Worm (Caenorhabditis elegans) whole organism, L3 larva: Measurements from ENCODE around the gene Y57G7A.5.
A peak's percentile ranks its signal among the peaks of the same experiment; 100 is the strongest.

ENCODE experiments used
- R02D3.7 ChIP-seq: fragments of 150-350 bp; optimal IDR thresholded peaks from 2 replicates; lab custom pipeline; 2014; ENCODE audit warnings: missing biosample characterization, missing genetic modification characterization
- ZK546.5 ChIP-seq: sonication (generic microtip); optimal IDR thresholded peaks from 2 replicates; lab custom pipeline; 2017; ENCODE audit warnings: missing biosample characterization, missing genetic modification characterization
- aly-2 ChIP-seq: fragments of 150-350 bp; optimal IDR thresholded peaks from 2 replicates; lab custom pipeline; 2014; ENCODE audit warnings: missing biosample characterization, missing genetic modification characterization
- ama-1 ChIP-seq: fragments of 150-350 bp; optimal IDR thresholded peaks from 2 replicates; lab custom pipeline; 2018
- ceh-16 ChIP-seq: sonication (generic microtip); optimal IDR thresholded peaks from 2 replicates; lab custom pipeline; 2017; ENCODE audit warnings: missing biosample characterization, missing genetic modification characterization
- ceh-82 ChIP-seq: fragments of 150-350 bp; optimal IDR thresholded peaks from 2 replicates; lab custom pipeline; 2014; ENCODE audit warnings: missing biosample characterization, missing genetic modification characterization
- ceh-9 ChIP-seq: sonication (generic microtip); optimal IDR thresholded peaks from 2 replicates; lab custom pipeline; 2018; ENCODE audit warnings: missing biosample characterization, missing genetic modification characterization
- daf-12 ChIP-seq: fragments of 150-350 bp; optimal IDR thresholded peaks from 2 replicates; lab custom pipeline; 2014; ENCODE audit warnings: missing biosample characterization, missing genetic modification reagents, missing genetic modification characterization
- egl-27 ChIP-seq: sonication (generic microtip); optimal IDR thresholded peaks from 4 replicates; lab custom pipeline; 2017; ENCODE audit warnings: missing biosample characterization, missing genetic modification reagents, missing genetic modification characterization
- egl-5 ChIP-seq: fragments of 150-350 bp; optimal IDR thresholded peaks from 2 replicates; lab custom pipeline; 2017; ENCODE audit warnings: missing biosample characterization, missing genetic modification reagents, missing genetic modification characterization, inconsistent platforms
- elt-1 ChIP-seq: fragments of 150-350 bp; optimal IDR thresholded peaks from 2 replicates; lab custom pipeline; 2014; ENCODE audit warnings: missing biosample characterization, missing genetic modification characterization
- elt-2 ChIP-seq: sonication (generic microtip); optimal IDR thresholded peaks from 2 replicates; lab custom pipeline; 2016; ENCODE audit warnings: missing genetic modification reagents, mild to moderate bottlenecking, missing genetic modification characterization, missing compliant biosample characterization
- elt-3 ChIP-seq, 3 experiments: fragments of 150-350 bp in 1 of 3; sonication (generic microtip) in 2 of 3; optimal IDR thresholded peaks; 2 replicates in 2 of 3; 4 replicates in 1 of 3; lab custom pipeline; 2014 to 2017; ENCODE audit warnings: missing biosample characterization in 3 of 3, missing genetic modification characterization in 3 of 3
- eor-1 ChIP-seq, 2 experiments: fragments of 150-350 bp; optimal IDR thresholded peaks; 2 replicates each; lab custom pipeline; 2014 to 2018; ENCODE audit warnings: missing biosample characterization in 2 of 2, missing genetic modification characterization in 2 of 2
- fkh-10 ChIP-seq: sonication (generic microtip); optimal IDR thresholded peaks from 2 replicates; lab custom pipeline; 2017; ENCODE audit warnings: missing biosample characterization, missing genetic modification reagents, missing genetic modification characterization
- fkh-2 ChIP-seq: fragments of 150-350 bp; optimal IDR thresholded peaks from 2 replicates; lab custom pipeline; 2014; ENCODE audit warnings: missing biosample characterization, missing genetic modification reagents, missing genetic modification characterization
- hmg-11 ChIP-seq: sonication (generic microtip); optimal IDR thresholded peaks from 2 replicates; lab custom pipeline; 2016; ENCODE audit warnings: missing genetic modification characterization, missing compliant biosample characterization
- jun-1 ChIP-seq: fragments of 150-350 bp; optimal IDR thresholded peaks from 2 replicates; lab custom pipeline; 2014; ENCODE audit warnings: missing biosample characterization, missing genetic modification reagents, missing genetic modification characterization
- lin-15B ChIP-seq: fragments of 150-350 bp; optimal IDR thresholded peaks from 2 replicates; lab custom pipeline; 2014; ENCODE audit warnings: missing biosample characterization, missing genetic modification characterization
- lin-39 ChIP-seq: fragments of 150-350 bp; optimal IDR thresholded peaks from 2 replicates; lab custom pipeline; 2018; ENCODE audit warnings: missing biosample characterization, missing genetic modification reagents, missing genetic modification characterization
- lsy-12 ChIP-seq: sonication (generic microtip); optimal IDR thresholded peaks from 2 replicates; lab custom pipeline; 2016; ENCODE audit warnings: mild to moderate bottlenecking, missing genetic modification characterization, missing compliant biosample characterization
- mdl-1 ChIP-seq: fragments of 150-350 bp; optimal IDR thresholded peaks from 2 replicates; lab custom pipeline; 2014; ENCODE audit warnings: missing biosample characterization, missing genetic modification characterization
- mml-1 ChIP-seq: fragments of 150-350 bp; sonication (generic microtip); optimal IDR thresholded peaks from 3 replicates; lab custom pipeline; 2014; ENCODE audit warnings: missing biosample characterization, missing genetic modification characterization
- nfya-1 ChIP-seq: sonication (generic microtip); optimal IDR thresholded peaks from 2 replicates; lab custom pipeline; 2017; ENCODE audit warnings: missing genetic modification characterization, mild to moderate bottlenecking, missing compliant biosample characterization, antibody characterized with exemption, moderate library complexity; ENCODE audit not compliant: insufficient read depth
- nhr-11 ChIP-seq: fragments of 150-350 bp; optimal IDR thresholded peaks from 2 replicates; lab custom pipeline; 2014; ENCODE audit warnings: missing biosample characterization, missing genetic modification characterization
- nhr-12 ChIP-seq: fragments of 150-350 bp; optimal IDR thresholded peaks from 2 replicates; lab custom pipeline; 2014; ENCODE audit warnings: missing biosample characterization, missing genetic modification characterization
- nhr-23 ChIP-seq: fragments of 150-350 bp; optimal IDR thresholded peaks from 2 replicates; lab custom pipeline; 2014; ENCODE audit warnings: missing biosample characterization, missing genetic modification reagents, missing genetic modification characterization
- nhr-237 ChIP-seq: fragments of 150-350 bp; optimal IDR thresholded peaks from 2 replicates; lab custom pipeline; 2014; ENCODE audit warnings: missing biosample characterization, missing genetic modification characterization
- nhr-25 ChIP-seq: sonication (generic microtip); optimal IDR thresholded peaks from 2 replicates; lab custom pipeline; 2017; ENCODE audit warnings: missing biosample characterization, missing genetic modification characterization
- nhr-28 ChIP-seq: fragments of 150-350 bp; optimal IDR thresholded peaks from 2 replicates; lab custom pipeline; 2014; ENCODE audit warnings: missing biosample characterization, missing genetic modification characterization
- nhr-43 ChIP-seq: sonication (generic microtip); optimal IDR thresholded peaks from 2 replicates; lab custom pipeline; 2016; ENCODE audit warnings: mild to moderate bottlenecking, missing genetic modification characterization, missing compliant biosample characterization; ENCODE audit not compliant: poor library complexity, severe bottlenecking
- nhr-67 ChIP-seq: fragments of 150-350 bp; optimal IDR thresholded peaks from 2 replicates; lab custom pipeline; 2014; ENCODE audit warnings: missing biosample characterization, missing genetic modification characterization
- nhr-76 ChIP-seq: fragments of 150-350 bp; sonication (generic microtip); optimal IDR thresholded peaks from 5 replicates; lab custom pipeline; 2014; ENCODE audit warnings: missing biosample characterization, missing genetic modification characterization
- nhr-77 ChIP-seq: fragments of 150-350 bp; optimal IDR thresholded peaks from 2 replicates; lab custom pipeline; 2014; ENCODE audit warnings: missing biosample characterization, missing genetic modification characterization
- pha-4 ChIP-seq: fragments of 150-350 bp; optimal IDR thresholded peaks from 2 replicates; lab custom pipeline; 2014; ENCODE audit warnings: missing biosample characterization, missing genetic modification reagents, missing genetic modification characterization
- pqm-1 ChIP-seq: fragments of 150-350 bp; optimal IDR thresholded peaks from 2 replicates; lab custom pipeline; 2017; ENCODE audit warnings: missing biosample characterization, missing genetic modification characterization, inconsistent platforms
- sea-2 ChIP-seq: fragments of 150-350 bp; sonication (generic microtip); optimal IDR thresholded peaks from 4 replicates; lab custom pipeline; 2014; ENCODE audit warnings: missing biosample characterization, missing genetic modification reagents, missing genetic modification characterization
- skn-1 ChIP-seq: fragments of 150-350 bp; optimal IDR thresholded peaks from 2 replicates; lab custom pipeline; 2014; ENCODE audit warnings: missing biosample characterization, missing genetic modification characterization
- snpc-4 ChIP-seq: fragments of 150-350 bp; optimal IDR thresholded peaks from 2 replicates; lab custom pipeline; 2014; ENCODE audit warnings: missing biosample characterization, missing genetic modification characterization
- tbx-2 ChIP-seq: sonication (generic microtip); optimal IDR thresholded peaks from 2 replicates; lab custom pipeline; 2016; ENCODE audit warnings: mild to moderate bottlenecking, missing genetic modification characterization, missing compliant biosample characterization
- unc-39 ChIP-seq: sonication (generic microtip); optimal IDR thresholded peaks from 4 replicates; lab custom pipeline; 2017; ENCODE audit warnings: missing biosample characterization, missing genetic modification characterization
- unc-62 ChIP-seq: fragments of 150-350 bp; sonication (generic microtip); optimal IDR thresholded peaks from 4 replicates; lab custom pipeline; 2014; ENCODE audit warnings: missing biosample characterization, missing genetic modification reagents, missing genetic modification characterization
- zag-1 ChIP-seq: fragments of 150-350 bp; optimal IDR thresholded peaks from 2 replicates; lab custom pipeline; 2014; ENCODE audit warnings: missing biosample characterization, missing genetic modification characterization
- ztf-11 ChIP-seq: fragments of 150-350 bp; optimal IDR thresholded peaks from 2 replicates; lab custom pipeline; 2014; ENCODE audit warnings: missing biosample characterization, missing genetic modification characterization
- ztf-4 ChIP-seq: fragments of 150-350 bp; optimal IDR thresholded peaks from 2 replicates; lab custom pipeline; 2014; ENCODE audit warnings: missing biosample characterization, missing genetic modification characterization

Gene Y57G7A.5

DNA sequence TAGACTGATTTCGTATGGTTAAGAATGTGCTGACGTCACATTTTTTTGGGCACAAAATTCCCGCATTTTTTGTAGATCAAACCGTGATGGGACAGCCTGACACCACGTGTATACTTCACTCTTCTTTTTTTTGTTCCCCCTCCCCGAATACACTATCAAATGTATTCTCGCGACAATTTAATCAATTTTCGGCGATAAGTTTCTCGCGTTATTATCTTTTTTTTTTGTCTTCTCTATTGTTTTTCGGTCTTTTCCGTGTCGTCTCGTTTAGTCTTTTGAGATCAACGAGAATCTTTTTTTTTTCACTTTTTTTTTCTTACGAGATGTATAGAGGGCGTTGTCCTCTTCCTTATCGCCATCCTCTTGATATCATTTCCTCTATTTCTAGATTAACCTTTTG lies 39.9 kb upstream of the Y57G7A.5 start:
- TF ChIP-seq elt-3 (tag; optimal IDR thresholded peaks at IDR 0.05; lab: Kevin White, UChicago) = peak in 1 of 3 experiments; percentile 5
- TF ChIP-seq snpc-4 (tag; lab: Kevin White, UChicago) = no peak
- peak; percentile 52 for TF ChIP-seq elt-2 (tag; lab: Kevin White, UChicago)

DNA sequence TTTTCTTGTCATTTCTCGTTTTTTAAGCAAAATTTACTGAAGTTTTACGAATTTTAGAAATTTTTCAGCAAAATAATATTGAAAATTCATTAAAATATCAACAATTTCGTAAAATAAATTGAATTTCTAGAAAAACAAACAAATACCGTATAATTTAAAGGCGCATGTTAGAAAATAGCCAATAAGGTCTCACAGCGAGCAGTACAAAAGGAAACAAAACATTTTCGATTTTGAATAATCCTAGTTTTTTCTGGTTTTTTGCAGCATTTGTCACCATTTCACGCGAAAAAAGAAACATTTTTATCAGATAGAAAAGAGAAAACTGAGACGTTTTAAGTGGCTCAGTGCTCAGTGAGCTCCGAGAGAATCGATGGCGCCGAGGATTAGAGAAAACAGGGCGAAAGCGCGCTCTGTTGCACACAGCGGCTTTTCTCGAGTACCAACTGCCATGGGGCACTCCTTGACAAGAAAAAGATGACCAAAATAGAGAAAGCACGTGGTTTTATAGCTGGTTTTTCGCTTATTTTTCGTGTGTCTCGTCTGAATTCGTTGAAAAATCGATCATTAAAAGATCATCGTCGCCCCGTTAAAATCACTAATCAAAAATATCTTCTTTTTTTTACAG lies 34.7 kb upstream of the Y57G7A.5 start, which contains the start of the genes alh-6 and fcho-1:
Gene alh-6 (minus strand): TSS at position 242 of the 625 bp plus-strand sequence.
Gene fcho-1 (plus strand): TSS at position 624 of the 625 bp plus-strand sequence.
- TF ChIP-seq lin-39 (tag; lab: Kevin White, UChicago) (peak; percentile 58), pqm-1 (tag; lab: Kevin White, UChicago) (no peak), nhr-23 (tag; lab: Kevin White, UChicago) (no peak), nhr-11 (tag; lab: Kevin White, UChicago) (no peak), ama-1 (lab: Kevin White, UChicago) (peak; percentile 6), R02D3.7 (tag; lab: Kevin White, UChicago) (no peak), elt-1 (no peak), elt-3 (tag; optimal IDR thresholded peaks at IDR 0.05; lab: Kevin White, UChicago) (no peak), nhr-28 (tag; lab: Kevin White, UChicago) (no peak), jun-1 (tag; lab: Kevin White, UChicago) (no peak), nhr-43 (tag; lab: Kevin White, UChicago) (no peak), lin-15B (tag; lab: Kevin White, UChicago) (peak; percentile 71), unc-39 (no peak), fkh-10 (no peak), aly-2 (no peak), tbx-2 (tag; lab: Kevin White, UChicago) (no peak), mml-1 (tag; lab: Kevin White, UChicago) (no peak), nfya-1 (tag; lab: Kevin White, UChicago) (peak; percentile 46), nhr-237 (no peak), zag-1 (tag; lab: Kevin White, UChicago) (no peak), lsy-12 (tag; lab: Kevin White, UChicago) (peak; percentile 13), snpc-4 (tag; lab: Kevin White, UChicago) (no peak), nhr-12 (no peak), egl-27 (no peak), sea-2 (GFP tag; lab: Kevin White, UChicago) (no peak), unc-62 (GFP tag; lab: Kevin White, UChicago) (no peak), skn-1 (tag; lab: Kevin White, UChicago) (no peak), ZK546.5 (no peak), ztf-4 (tag; lab: Kevin White, UChicago) (no peak), nhr-76 (tag; lab: Kevin White, UChicago) (no peak), daf-12 (tag; lab: Kevin White, UChicago) (no peak), fkh-2 (tag; lab: Kevin White, UChicago) (no peak), ceh-16 (tag; lab: Kevin White, UChicago) (no peak), nhr-67 (no peak), egl-5 (tag; lab: Kevin White, UChicago) (no peak), pha-4 (tag; lab: Kevin White, UChicago) (peak; percentile 42), elt-2 (tag; lab: Kevin White, UChicago) (no peak), mdl-1 (tag; lab: Kevin White, UChicago) (no peak), eor-1 (tag; optimal IDR thresholded peaks at IDR 0.05; lab: Kevin White, UChicago) (no peak), nhr-25 (tag; lab: Kevin White, UChicago) (no peak), hmg-11 (tag; lab: Kevin White, UChicago) (peak; percentile 14), ceh-9 (no peak), nhr-77 (tag; lab: Kevin White, UChicago) (no peak), ceh-82 (tag; lab: Kevin White, UChicago) (no peak), ztf-11 (tag; lab: Kevin White, UChicago) (no peak)
